Worm (Caenorhabditis elegans): ENCODE results near the gene glb-27.

ce11 chrII:8545315-8545714, 10.8 kb downstream of the glb-27 start, which contains the start of gene decr-1.2:
- no peak for TF ChIP-seq Y53G8AR.9 (GFP tag; conservative IDR thresholded peaks at IDR 0.05)
- no peak for TF ChIP-seq unc-62 (GFP tag; optimal IDR thresholded peaks at IDR 0.05)
